Fruit fly (Drosophila melanogaster): ENCODE data around the gene CG31459.

DNA sequence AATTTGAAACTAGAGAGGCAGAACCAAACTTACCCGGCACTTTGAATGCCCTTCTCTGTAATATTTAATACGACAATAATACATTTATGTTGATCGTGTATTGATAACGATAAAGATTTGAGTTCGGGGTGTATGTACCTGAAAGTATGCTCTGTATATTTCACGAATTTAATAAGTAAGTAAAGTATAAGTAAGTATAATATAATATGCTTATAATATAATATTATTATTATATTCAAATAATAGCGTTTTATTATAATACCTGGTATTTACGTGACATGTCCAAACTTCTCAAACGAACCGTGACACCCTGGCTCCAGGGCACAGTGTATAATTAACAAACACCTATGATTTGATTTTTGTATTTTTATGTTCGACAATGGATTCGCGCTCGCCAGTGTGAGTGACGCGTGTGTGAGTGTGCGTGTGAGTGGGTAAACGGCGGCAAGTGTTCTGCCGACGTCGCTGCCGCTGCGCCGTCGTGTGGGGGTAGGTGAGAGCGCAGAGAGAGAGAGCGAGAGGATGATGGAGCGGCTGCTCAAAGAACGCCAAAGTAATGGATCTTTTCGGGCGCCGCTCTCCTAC, 49.0 kb downstream of the CG31459 start:
- TF ChIP-seq EcR (GFP tag; optimal IDR thresholded peaks at IDR 0.05), result no peak
- TF ChIP-seq Ets98B (GFP tag; IDR thresholded peaks at IDR 0.05), result no peak; the same call in 1 of the 2 replicates
- TF ChIP-seq CG15710 (tag; optimal IDR thresholded peaks at IDR 0.05), result no peak
- TF ChIP-seq CG4496 (GFP tag; IDR thresholded peaks at IDR 0.05), result 0 out of 3 replicates have a peak, but pooled peaks have one; percentile 7
- TF ChIP-seq Pif1A (GFP tag; optimal IDR thresholded peaks at IDR 0.05), result no peak
- TF ChIP-seq CG12605 (GFP tag; IDR thresholded peaks at IDR 0.05), result no peak
- no peak for TF ChIP-seq rn (GFP tag; IDR thresholded peaks at IDR 0.05)
- no peak for TF ChIP-seq CG32121 (GFP tag; IDR thresholded peaks at IDR 0.05)
